Worm (Caenorhabditis elegans): ENCODE measurements around the gene srsx-10.

srsx-10 gene

DNA sequence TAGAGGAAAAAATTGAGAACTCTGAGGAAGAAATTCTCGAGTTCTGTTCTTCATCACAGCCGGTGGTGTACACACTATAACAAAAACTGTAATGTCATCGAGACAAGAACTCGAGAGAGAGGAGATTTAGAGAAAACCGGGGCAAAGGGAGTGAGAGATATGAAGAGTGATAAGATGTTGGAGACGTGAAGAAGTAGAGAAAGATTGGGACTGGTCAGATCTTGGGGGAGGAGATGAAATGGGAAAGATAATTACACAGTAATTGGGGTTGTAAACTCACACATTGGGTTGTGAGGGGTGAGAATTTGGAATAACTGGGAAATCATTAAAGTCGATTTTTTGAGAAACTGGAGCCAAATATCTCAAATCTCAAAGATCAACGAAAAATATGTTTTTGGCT lies 8.8 kb downstream of the srsx-10 start:
- TF ChIP-seq klf-2 (GFP tag; conservative IDR thresholded peaks at IDR 0.05) (no peak), T22C8.4 (GFP tag; IDR thresholded peaks at IDR 0.05) (no peak), med-1 (GFP tag; optimal IDR thresholded peaks at IDR 0.05; ENCODE audit: insufficient read depth) (no peak), tab-1 (GFP tag; IDR thresholded peaks at IDR 0.05) (no peak), flt-1 (GFP tag; IDR thresholded peaks at IDR 0.05) (no peak), ztf-29 (GFP tag; IDR thresholded peaks at IDR 0.05) (no peak), cog-1 (tag; optimal IDR thresholded peaks at IDR 0.05) (no peak), ref-1 (GFP tag; conservative IDR thresholded peaks at IDR 0.05) (no peak), ztf-23 (GFP tag; IDR thresholded peaks at IDR 0.05) (no peak)

- TF ChIP-seq cog-1 (tag; optimal IDR thresholded peaks at IDR 0.05) (no peak), ref-1 (GFP tag; conservative IDR thresholded peaks at IDR 0.05) (no peak), T22C8.4 (GFP tag; IDR thresholded peaks at IDR 0.05) (no peak), med-1 (GFP tag; optimal IDR thresholded peaks at IDR 0.05; ENCODE audit: insufficient read depth) (no peak), klf-2 (GFP tag; conservative IDR thresholded peaks at IDR 0.05) (no peak), ztf-23 (GFP tag; IDR thresholded peaks at IDR 0.05) (no peak), tab-1 (GFP tag; IDR thresholded peaks at IDR 0.05) (no peak), ztf-29 (GFP tag; IDR thresholded peaks at IDR 0.05) (no peak), flt-1 (GFP tag; IDR thresholded peaks at IDR 0.05) (no peak)
Observed at ce11 chrV:4964671-4965420, 9.7 kb downstream of the srsx-10 start.

- TF ChIP-seq klf-2 (GFP tag; conservative IDR thresholded peaks at IDR 0.05) (no peak), flt-1 (GFP tag; IDR thresholded peaks at IDR 0.05) (no peak), T22C8.4 (GFP tag; IDR thresholded peaks at IDR 0.05) (no peak), ztf-23 (GFP tag; IDR thresholded peaks at IDR 0.05) (no peak), ref-1 (GFP tag; conservative IDR thresholded peaks at IDR 0.05) (no peak), cog-1 (tag; optimal IDR thresholded peaks at IDR 0.05) (peak; percentile 27), tab-1 (GFP tag; IDR thresholded peaks at IDR 0.05) (0 out of 2 replicates have a peak, but pooled peaks have one; percentile 64), med-1 (GFP tag; optimal IDR thresholded peaks at IDR 0.05; ENCODE audit: insufficient read depth) (no peak)
Observed at ce11 chrV:4964020-4964635, 10.4 kb downstream of the srsx-10 start.

- TF ChIP-seq cog-1 (tag; optimal IDR thresholded peaks at IDR 0.05) (no peak), tab-1 (GFP tag; IDR thresholded peaks at IDR 0.05) (no peak), ref-1 (GFP tag; conservative IDR thresholded peaks at IDR 0.05) (no peak), klf-2 (GFP tag; conservative IDR thresholded peaks at IDR 0.05) (no peak), flt-1 (GFP tag; IDR thresholded peaks at IDR 0.05) (no peak), med-1 (GFP tag; optimal IDR thresholded peaks at IDR 0.05; ENCODE audit: insufficient read depth) (no peak), T22C8.4 (GFP tag; IDR thresholded peaks at IDR 0.05) (no peak), ztf-29 (GFP tag; IDR thresholded peaks at IDR 0.05) (no peak), ztf-23 (GFP tag; IDR thresholded peaks at IDR 0.05) (no peak)
Observed at ce11 chrV:4963606-4964005, 11.0 kb downstream of the srsx-10 start.

DNA sequence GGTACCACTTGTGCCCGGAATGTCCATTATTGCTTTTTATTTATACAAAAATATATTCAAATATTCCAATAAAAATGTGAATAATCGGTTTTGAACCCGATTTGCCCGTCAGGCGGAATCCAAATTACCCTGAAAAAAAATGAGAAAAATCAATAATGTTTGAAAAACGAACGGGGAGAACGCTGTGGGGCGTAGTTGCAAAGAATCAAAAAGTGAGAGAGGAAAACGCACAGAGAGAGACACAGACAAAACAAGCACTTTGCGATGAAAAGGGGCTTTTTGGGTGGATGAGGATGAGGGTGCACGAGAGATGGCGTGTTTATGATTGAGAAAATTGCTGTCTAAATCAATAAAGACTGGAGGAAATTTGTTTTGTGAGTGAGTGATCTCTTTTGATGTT lies 11.6 kb downstream of the srsx-10 start, which contains the start of gene tam-1:
tam-1 (minus strand) TSS at position 135 of the 400 bp plus-strand sequence.
- TF ChIP-seq flt-1 (GFP tag; IDR thresholded peaks at IDR 0.05) (no peak), ztf-29 (GFP tag; IDR thresholded peaks at IDR 0.05) (0 out of 2 replicates have a peak, but pooled peaks have one; percentile 9), klf-2 (GFP tag; conservative IDR thresholded peaks at IDR 0.05) (no peak), cog-1 (tag; optimal IDR thresholded peaks at IDR 0.05) (no peak), med-1 (GFP tag; optimal IDR thresholded peaks at IDR 0.05; ENCODE audit: insufficient read depth) (no peak), tab-1 (GFP tag; IDR thresholded peaks at IDR 0.05) (no peak), T22C8.4 (GFP tag; IDR thresholded peaks at IDR 0.05) (peak; percentile 50; the same call in 1 of the 2 replicates)

DNA sequence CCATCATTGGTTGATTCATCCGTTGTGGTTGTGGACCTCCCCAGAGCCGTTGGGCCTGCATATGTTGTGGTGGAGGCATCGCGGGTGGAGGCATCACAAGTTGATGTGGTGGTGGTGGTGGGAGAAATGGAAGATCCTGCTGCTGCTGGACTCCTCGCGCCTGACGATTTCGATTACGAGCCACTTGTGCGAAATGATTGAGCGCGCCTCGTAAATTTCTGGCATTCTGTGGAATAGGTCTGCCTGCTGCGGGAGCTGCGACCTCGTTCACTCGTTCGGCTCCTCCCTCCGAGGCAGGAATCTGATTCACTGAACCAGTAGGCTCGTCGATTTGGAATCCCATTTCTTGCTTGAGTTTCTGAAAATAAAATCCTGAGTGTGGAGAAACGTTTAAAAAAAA lies 13.9 kb downstream of the srsx-10 start:
- TF ChIP-seq klf-2 (GFP tag; conservative IDR thresholded peaks at IDR 0.05) (0 out of 2 replicates have a peak, but pooled peaks have one; percentile 22), ref-1 (GFP tag; conservative IDR thresholded peaks at IDR 0.05) (no peak)

DNA sequence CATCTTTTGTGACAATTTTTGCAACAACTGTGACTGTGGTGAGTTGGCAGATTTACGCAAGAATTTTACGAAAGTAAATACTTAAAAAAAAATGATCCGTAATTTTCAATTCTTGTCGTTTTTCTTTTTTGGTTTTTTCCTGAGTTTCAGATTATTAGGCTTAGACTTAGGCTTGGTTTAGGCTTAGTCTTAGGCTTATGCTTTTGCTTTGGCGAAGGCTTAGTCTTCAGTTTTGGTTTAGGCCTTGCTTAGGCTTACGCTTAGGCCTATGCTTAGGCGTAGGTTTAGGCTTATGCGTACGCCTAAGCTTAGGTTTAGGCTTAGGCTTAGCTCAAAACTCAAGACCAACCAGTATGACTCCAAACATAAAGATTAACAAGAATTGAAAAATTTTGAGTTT lies 17.0 kb downstream of the srsx-10 start:
- TF ChIP-seq ref-1 (GFP tag; conservative IDR thresholded peaks at IDR 0.05), result no peak
- no peak for TF ChIP-seq ztf-23 (GFP tag; IDR thresholded peaks at IDR 0.05)
- no peak for TF ChIP-seq tab-1 (GFP tag; IDR thresholded peaks at IDR 0.05)
- TF ChIP-seq med-1 (GFP tag; optimal IDR thresholded peaks at IDR 0.05; ENCODE audit: insufficient read depth), result no peak
- no peak for TF ChIP-seq ztf-29 (GFP tag; IDR thresholded peaks at IDR 0.05)
- no peak for TF ChIP-seq T22C8.4 (GFP tag; IDR thresholded peaks at IDR 0.05)
- no peak for TF ChIP-seq cog-1 (tag; optimal IDR thresholded peaks at IDR 0.05)
- TF ChIP-seq klf-2 (GFP tag; conservative IDR thresholded peaks at IDR 0.05), result no peak
- TF ChIP-seq flt-1 (GFP tag; IDR thresholded peaks at IDR 0.05), result no peak

DNA sequence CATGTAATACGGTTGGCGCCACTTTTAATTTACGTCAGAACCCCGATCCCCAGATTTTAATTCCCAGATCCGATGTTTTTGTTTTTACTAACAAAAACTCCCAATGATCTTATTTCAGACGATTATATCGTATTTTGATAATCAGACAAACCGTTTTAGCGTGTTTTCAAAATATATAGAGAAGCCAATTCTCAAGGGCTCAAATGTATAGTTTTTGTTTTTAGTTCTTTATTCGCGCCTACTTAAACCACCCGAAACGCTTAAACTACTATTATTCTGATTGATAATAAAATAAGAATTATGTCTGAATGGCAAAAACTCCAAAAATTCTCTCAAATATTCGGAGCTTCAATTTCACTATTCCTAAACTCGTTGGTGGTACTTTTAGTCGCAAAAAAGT lies 18.0 kb downstream of the srsx-10 start, which contains the start of gene str-208:
str-208 (plus strand) TSS at position 301 of the 400 bp plus-strand sequence.
- TF ChIP-seq flt-1 (GFP tag; IDR thresholded peaks at IDR 0.05) (no peak), klf-2 (GFP tag; conservative IDR thresholded peaks at IDR 0.05) (no peak), ref-1 (GFP tag; conservative IDR thresholded peaks at IDR 0.05) (no peak), med-1 (GFP tag; optimal IDR thresholded peaks at IDR 0.05; ENCODE audit: insufficient read depth) (no peak), tab-1 (GFP tag; IDR thresholded peaks at IDR 0.05) (no peak), cog-1 (tag; optimal IDR thresholded peaks at IDR 0.05) (no peak), ztf-23 (GFP tag; IDR thresholded peaks at IDR 0.05) (no peak), ztf-29 (GFP tag; IDR thresholded peaks at IDR 0.05) (no peak)

DNA sequence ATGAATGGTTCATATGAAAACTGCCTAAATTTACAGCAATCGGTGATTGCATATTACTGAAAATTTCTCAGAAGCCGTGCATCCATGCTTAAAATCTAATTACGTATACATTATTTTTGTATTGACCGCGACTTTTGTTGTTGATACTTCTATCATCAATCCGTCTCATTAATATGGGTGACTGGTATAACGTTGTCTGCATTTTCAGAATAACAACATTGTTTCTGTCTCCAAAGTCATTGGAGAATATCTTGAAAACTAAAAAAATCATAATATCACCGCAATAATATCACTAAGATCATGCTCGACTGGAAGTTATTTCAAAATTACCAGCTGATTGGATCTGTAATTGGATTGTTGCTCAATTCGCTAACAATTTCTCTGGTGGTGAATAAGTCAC lies 23.1 kb downstream of the srsx-10 start, which contains the start of gene str-207:
str-207 (plus strand) TSS at position 301 of the 400 bp plus-strand sequence.
- TF ChIP-seq ztf-23 (GFP tag; IDR thresholded peaks at IDR 0.05) (no peak), flt-1 (GFP tag; IDR thresholded peaks at IDR 0.05) (no peak)
